Fruit fly (Drosophila melanogaster): ENCODE data around the gene PTPMT1.

Gene PTPMT1

DNA sequence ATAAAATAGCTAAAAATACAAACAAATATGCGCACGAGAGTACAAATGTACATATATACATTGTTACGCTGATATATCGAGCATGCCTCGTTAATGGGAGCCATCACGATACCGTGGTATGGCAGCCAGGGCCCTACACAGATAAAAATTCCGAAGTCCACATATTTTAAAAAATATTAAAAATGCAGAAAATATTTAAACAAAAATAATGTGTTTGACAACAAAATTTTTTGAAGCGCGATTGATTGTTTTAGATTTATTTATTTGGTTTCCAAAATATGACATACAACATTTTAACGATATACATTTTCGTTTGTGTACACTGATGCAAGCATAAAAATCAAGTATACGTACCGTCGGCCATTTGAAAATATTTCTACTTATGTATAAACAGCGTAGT lies 31.4 kb upstream of the PTPMT1 start (continued):
- TF ChIP-seq ham (GFP tag; IDR thresholded peaks at IDR 0.05) (peak; percentile 75; the same call in 1 of the 2 replicates), Gug (GFP tag; IDR thresholded peaks at IDR 0.05) (peak; percentile 51; the same call in 2 of the 4 replicates), nau (GFP tag; optimal IDR thresholded peaks at IDR 0.05) (peak; percentile 60), Ptx1 (GFP tag; IDR thresholded peaks at IDR 0.05) (peak; percentile 86), croc (GFP tag; conservative IDR thresholded peaks at IDR 0.05) (peak; percentile 28; the same call in 2 of the 3 replicates), CG16815 (GFP tag; optimal IDR thresholded peaks at IDR 0.05) (peak; percentile 66), Usf (GFP tag; optimal IDR thresholded peaks at IDR 0.05) (peak; percentile 64), CG31224 (GFP tag; IDR thresholded peaks at IDR 0.05) (peak; percentile 78), CG17612 (GFP tag; IDR thresholded peaks at IDR 0.05) (peak; percentile 80), mam (GFP tag; optimal IDR thresholded peaks at IDR 0.05) (peak; percentile 85), fu2 (GFP tag; optimal IDR thresholded peaks at IDR 0.05) (peak; percentile 65), dmrt99B (tag; optimal IDR thresholded peaks at IDR 0.05) (peak; percentile 84), Dbx (GFP tag; IDR thresholded peaks at IDR 0.05) (peak; percentile 92), bcd (GFP tag; optimal IDR thresholded peaks at IDR 0.05) (peak; percentile 82), CkIIα-i1 (GFP tag; IDR thresholded peaks at IDR 0.05) (no peak), Hmx (GFP tag; optimal IDR thresholded peaks at IDR 0.05) (peak; percentile 66), wdn (GFP tag; IDR thresholded peaks at IDR 0.05) (peak; percentile 80), CG11398 (GFP tag; optimal IDR thresholded peaks at IDR 0.05) (peak; percentile 3), Abd-B (GFP tag; optimal IDR thresholded peaks at IDR 0.05) (peak; percentile 58), CG12155 (GFP tag; optimal IDR thresholded peaks at IDR 0.05) (peak; percentile 84), Hr51 (GFP tag; optimal IDR thresholded peaks at IDR 0.05) (peak; percentile 45 to 86), klu (GFP tag; IDR thresholded peaks at IDR 0.05) (peak; percentile 77), Atf6 (GFP tag; IDR thresholded peaks at IDR 0.05) (peak; percentile 91), Dfd (GFP tag; optimal IDR thresholded peaks at IDR 0.05) (no peak), zen2 (GFP tag; IDR thresholded peaks at IDR 0.05; ENCODE audit: partially characterized antibody) (no peak), crp (GFP tag; optimal IDR thresholded peaks at IDR 0.05) (peak in 1 of 2 experiments; percentile 8), ftz-f1 (GFP tag; optimal IDR thresholded peaks at IDR 0.05) (no peak), bab2 (GFP tag; optimal IDR thresholded peaks at IDR 0.05) (peak; percentile 80), CG13296 (GFP tag; optimal IDR thresholded peaks at IDR 0.05) (peak; percentile 75), gsb-n (tag; optimal IDR thresholded peaks at IDR 0.05) (peak; percentile 4), B-H2 (GFP tag; optimal IDR thresholded peaks at IDR 0.05) (peak; percentile 57), zfh2 (GFP tag; optimal IDR thresholded peaks at IDR 0.05) (peak; percentile 86), Stat92E (GFP tag; optimal IDR thresholded peaks at IDR 0.05) (no peak), CG7357 (GFP tag; IDR thresholded peaks at IDR 0.05) (peak; percentile 67), CG15011 (GFP tag; optimal IDR thresholded peaks at IDR 0.05) (peak; percentile 82), lab (GFP tag; optimal IDR thresholded peaks at IDR 0.05) (peak; percentile 95), prd (optimal IDR thresholded peaks at IDR 0.05) (no peak), prd (GFP tag; IDR thresholded peaks at IDR 0.05) (peak; percentile 78), pnt (GFP tag; optimal IDR thresholded peaks at IDR 0.05) (peak; percentile 49), gro (GFP tag; optimal IDR thresholded peaks at IDR 0.05) (peak; percentile 66), CG10959 (GFP tag; IDR thresholded peaks at IDR 0.05) (no peak), CG31365 (tag; optimal IDR thresholded peaks at IDR 0.05) (peak; percentile 1), Oli (tag; optimal IDR thresholded peaks at IDR 0.05) (peak; percentile 76), schlank (tag; optimal IDR thresholded peaks at IDR 0.05) (peak; percentile 72), CG6813 (GFP tag; optimal IDR thresholded peaks at IDR 0.05) (peak; percentile 65), az2 (GFP tag; optimal IDR thresholded peaks at IDR 0.05) (peak; percentile 59), HLH3B (GFP tag; IDR thresholded peaks at IDR 0.05) (peak; percentile 79), BtbVII (GFP tag; optimal IDR thresholded peaks at IDR 0.05) (peak; percentile 83), Elba2 (GFP tag; optimal IDR thresholded peaks at IDR 0.05) (no peak), ci (GFP tag; IDR thresholded peaks at IDR 0.05) (peak; percentile 77), seq (GFP tag; IDR thresholded peaks at IDR 0.05) (peak; percentile 80)
